Worm (Caenorhabditis elegans) whole organism, young adult: ENCODE results near the gene aak-1.

Experiments
- B0035.1 ChIP-seq: sonication (generic microtip); optimal IDR thresholded peaks from 2 replicates; lab custom pipeline; 2016; ENCODE audit warnings: missing genetic modification characterization, mild to moderate bottlenecking, missing compliant biosample characterization, missing genotype, missing genetic modification reagents
- B0261.1 ChIP-seq: sonication (generic microtip); optimal IDR thresholded peaks from 2 replicates; lab custom pipeline; 2016; ENCODE audit warnings: mild to moderate bottlenecking, missing genetic modification characterization, moderate library complexity, missing compliant biosample characterization
- D2030.7 ChIP-seq: fragments of 200-800 bp; sonication (Bioruptor generic); IDR thresholded peaks from 2 replicates; pipeline ENCODE4 v1.3.6; 2022; ENCODE audit warnings: missing genetic modification reagents, missing genetic modification characterization, missing compliant biosample characterization
- F10E7.11 ChIP-seq: sonication (generic microtip); optimal IDR thresholded peaks from 2 replicates; lab custom pipeline; 2017; ENCODE audit warnings: mild to moderate bottlenecking, missing genetic modification characterization, moderate library complexity, missing compliant biosample characterization
- F22D6.2 ChIP-seq: sonication (generic microtip); optimal IDR thresholded peaks from 2 replicates; lab custom pipeline; 2016; ENCODE audit warnings: mild to moderate bottlenecking, missing genetic modification characterization, missing compliant biosample characterization
- F23B12.7 ChIP-seq: sonication (generic microtip); optimal IDR thresholded peaks from 2 replicates; lab custom pipeline; 2017; ENCODE audit warnings: missing genetic modification characterization, mild to moderate bottlenecking, missing compliant biosample characterization, antibody characterized with exemption, moderate library complexity; ENCODE audit not compliant: insufficient read depth
- F33H1.4 ChIP-seq: fragments of 200-800 bp; sonication (Bioruptor generic); IDR thresholded peaks from 2 replicates; pipeline ENCODE4 v1.3.6; 2022; ENCODE audit warnings: missing genetic modification reagents, missing genetic modification characterization, missing compliant biosample characterization
- F55B11.4 ChIP-seq: sonication (generic microtip); optimal IDR thresholded peaks from 2 replicates; lab custom pipeline; 2016; ENCODE audit warnings: missing compliant biosample characterization, missing genetic modification characterization, borderline replicate concordance; ENCODE audit not compliant: insufficient read depth
- Y53F4B.3 ChIP-seq: fragments of 200-800 bp; sonication (Bioruptor generic); IDR thresholded peaks from 2 replicates; pipeline ENCODE4 v1.3.6; 2022; ENCODE audit warnings: missing genetic modification reagents, missing genetic modification characterization, missing compliant biosample characterization
- Y53G8AR.9 ChIP-seq: fragments of 200-800 bp; sonication (Bioruptor generic); conservative IDR thresholded peaks from 2 replicates; pipeline ENCODE4 v1.3.6; 2022; ENCODE audit warnings: missing genetic modification reagents, missing genetic modification characterization, missing compliant biosample characterization
- Y79H2A.3 ChIP-seq: fragments of 200-800 bp; sonication (Bioruptor generic); conservative IDR thresholded peaks from 2 replicates; pipeline ENCODE4 v1.3.6; 2022; ENCODE audit warnings: missing genetic modification reagents, missing genetic modification characterization, missing compliant biosample characterization
- Y95B8A.8 ChIP-seq: fragments of 200-800 bp; sonication (Bioruptor generic); IDR thresholded peaks from 2 replicates; pipeline ENCODE4 v1.3.6; 2022; ENCODE audit warnings: missing genetic modification reagents, missing genetic modification characterization, missing compliant biosample characterization
- ZK185.1 ChIP-seq: sonication (generic microtip); optimal IDR thresholded peaks from 2 replicates; lab custom pipeline; 2016; ENCODE audit warnings: mild to moderate bottlenecking, missing genetic modification characterization, missing compliant biosample characterization; ENCODE audit not compliant: poor library complexity, severe bottlenecking
- attf-3 ChIP-seq: fragments of 200-800 bp; sonication (Bioruptor generic); conservative IDR thresholded peaks from 2 replicates; pipeline ENCODE4 v1.3.6; 2022; ENCODE audit warnings: missing genetic modification reagents, missing genetic modification characterization, missing compliant biosample characterization
- attf-5 ChIP-seq: fragments of 200-800 bp; sonication (Bioruptor generic); optimal IDR thresholded peaks from 2 replicates; lab custom pipeline; 2018; ENCODE audit warnings: mild to moderate bottlenecking, missing genetic modification characterization, missing compliant biosample characterization
- cebp-1 ChIP-seq, 2 experiments: fragments of 200-800 bp in 1 of 2; sonication (Bioruptor generic) in 1 of 2; sonication (generic microtip) in 1 of 2; IDR thresholded peaks in 1 of 2; optimal IDR thresholded peaks in 1 of 2; 2 replicates each; pipeline versions ENCODE4 v1.3.6 to Lab custom; 2017 to 2022; ENCODE audit warnings: missing compliant biosample characterization in 2 of 2, missing genetic modification characterization in 2 of 2, mild to moderate bottlenecking in 1 of 2, missing genetic modification reagents in 1 of 2, moderate library complexity in 1 of 2
- die-1 ChIP-seq: sonication (generic microtip); optimal IDR thresholded peaks from 2 replicates; lab custom pipeline; 2016; ENCODE audit warnings: missing genotype, mild to moderate bottlenecking, missing genetic modification characterization, missing compliant biosample characterization
- dox-1 ChIP-seq: fragments of 200-800 bp; sonication (Bioruptor generic); IDR thresholded peaks from 2 replicates; pipeline ENCODE4 v1.3.6; 2022; ENCODE audit warnings: missing genetic modification reagents, missing genetic modification characterization, missing compliant biosample characterization
- dpl-1 ChIP-seq: fragments of 150-350 bp; optimal IDR thresholded peaks from 2 replicates; lab custom pipeline; 2014; ENCODE audit warnings: missing biosample characterization, missing genetic modification reagents, missing genetic modification characterization
- him-1 ChIP-seq: sonication (generic microtip); optimal IDR thresholded peaks from 2 replicates; lab custom pipeline; 2016; ENCODE audit warnings: missing genotype, missing genetic modification reagents, missing genetic modification characterization, missing compliant biosample characterization
- hlh-12 ChIP-seq: sonication (generic microtip); optimal IDR thresholded peaks from 2 replicates; lab custom pipeline; 2016; ENCODE audit warnings: missing genetic modification characterization, missing compliant biosample characterization
- hrde-1 ChIP-seq: sonication (generic microtip); optimal IDR thresholded peaks from 2 replicates; lab custom pipeline; 2016; ENCODE audit warnings: missing genetic modification characterization, mild to moderate bottlenecking, missing compliant biosample characterization, moderate library complexity, missing genotype, missing genetic modification reagents, borderline replicate concordance
- lag-1 ChIP-seq: fragments of 200-800 bp; sonication (Bioruptor generic); IDR thresholded peaks from 2 replicates; pipeline ENCODE4 v1.3.6; 2022; ENCODE audit warnings: missing genetic modification reagents, missing genetic modification characterization, missing compliant biosample characterization
- let-526 ChIP-seq: fragments of 200-800 bp; sonication (Bioruptor generic); IDR thresholded peaks from 2 replicates; pipeline ENCODE4 v1.3.6; 2022; ENCODE audit warnings: missing genetic modification reagents, missing genetic modification characterization, missing compliant biosample characterization
- let-607 ChIP-seq, 2 experiments: fragments of 200-800 bp in 1 of 2; sonication (Bioruptor generic) in 1 of 2; sonication (generic microtip) in 1 of 2; optimal IDR thresholded peaks; 2 replicates each; lab custom pipeline; 2016 to 2018; ENCODE audit warnings: mild to moderate bottlenecking in 2 of 2, missing compliant biosample characterization in 2 of 2, missing genetic modification characterization in 2 of 2, moderate library complexity in 2 of 2, missing genotype in 1 of 2
- lin-35 ChIP-seq, 3 experiments: fragments of 150-350 bp in 2 of 3; sonication (generic microtip) in 1 of 3; optimal IDR thresholded peaks; 2 replicates each; lab custom pipeline; 2014 to 2018; ENCODE audit warnings: missing biosample characterization in 3 of 3, missing genetic modification characterization in 3 of 3, missing genetic modification reagents in 3 of 3
- lin-54 ChIP-seq: fragments of 200-800 bp; sonication (Bioruptor generic); optimal IDR thresholded peaks from 2 replicates; lab custom pipeline; 2018; ENCODE audit warnings: mild to moderate bottlenecking, missing genetic modification characterization, missing compliant biosample characterization
- lsy-27 ChIP-seq: sonication (generic microtip); optimal IDR thresholded peaks from 2 replicates; lab custom pipeline; 2017; ENCODE audit warnings: missing genetic modification characterization, mild to moderate bottlenecking, missing compliant biosample characterization, antibody characterized with exemption, missing genotype, borderline replicate concordance; ENCODE audit not compliant: insufficient read depth
- madf-3 ChIP-seq: fragments of 200-800 bp; sonication (Bioruptor generic); IDR thresholded peaks from 2 replicates; pipeline ENCODE4 v1.3.6; 2022; ENCODE audit warnings: missing genetic modification reagents, missing genetic modification characterization, missing compliant biosample characterization
- madf-6 ChIP-seq: fragments of 200-800 bp; sonication (Bioruptor generic); IDR thresholded peaks from 2 replicates; pipeline ENCODE4 v1.3.6; 2022; ENCODE audit warnings: missing genetic modification reagents, missing genetic modification characterization, missing compliant biosample characterization
- mcd-1 ChIP-seq: fragments of 200-800 bp; sonication (Bioruptor generic); IDR thresholded peaks from 2 replicates; pipeline ENCODE4 v1.3.6; 2022; ENCODE audit warnings: missing genetic modification reagents, missing genetic modification characterization, missing compliant biosample characterization
- mes-4 ChIP-seq: sonication (generic microtip); optimal IDR thresholded peaks from 2 replicates; lab custom pipeline; 2016; ENCODE audit warnings: missing genotype, missing genetic modification characterization, missing compliant biosample characterization
- mxl-1 ChIP-seq: sonication (generic microtip); optimal IDR thresholded peaks from 2 replicates; lab custom pipeline; 2016; ENCODE audit warnings: missing genetic modification characterization, missing compliant biosample characterization
- nhr-179 ChIP-seq: sonication (generic microtip); optimal IDR thresholded peaks from 2 replicates; lab custom pipeline; 2016; ENCODE audit warnings: mild to moderate bottlenecking, missing genetic modification characterization, missing compliant biosample characterization
- pbrm-1 ChIP-seq: fragments of 200-800 bp; sonication (Bioruptor generic); IDR thresholded peaks from 2 replicates; pipeline ENCODE4 v1.3.6; 2022; ENCODE audit warnings: missing genetic modification reagents, missing genetic modification characterization, missing compliant biosample characterization
- pha-4 ChIP-seq: fragments of 150-350 bp; sonication (generic microtip); optimal IDR thresholded peaks from 2 replicates; lab custom pipeline; 2014; ENCODE audit warnings: missing biosample characterization, missing genetic modification reagents, missing genetic modification characterization
- rcor-1 ChIP-seq: fragments of 200-800 bp; sonication (Bioruptor generic); IDR thresholded peaks from 2 replicates; pipeline ENCODE4 v1.3.6; 2022; ENCODE audit warnings: missing genetic modification reagents, missing genetic modification characterization, missing compliant biosample characterization
- repo-1 ChIP-seq: sonication (generic microtip); optimal IDR thresholded peaks from 2 replicates; lab custom pipeline; 2017; ENCODE audit warnings: mild to moderate bottlenecking, missing genetic modification characterization, missing compliant biosample characterization
- sptf-2 ChIP-seq: fragments of 200-800 bp; sonication (Bioruptor generic); optimal IDR thresholded peaks from 2 replicates; lab custom pipeline; 2018; ENCODE audit warnings: mild to moderate bottlenecking, missing genetic modification characterization, missing compliant biosample characterization
- tbx-9 ChIP-seq: sonication (generic microtip); optimal IDR thresholded peaks from 2 replicates; lab custom pipeline; 2016; ENCODE audit warnings: borderline replicate concordance, missing genetic modification characterization, inconsistent platforms, missing compliant biosample characterization
- tlf-1 ChIP-seq: fragments of 200-800 bp; sonication (Bioruptor generic); optimal IDR thresholded peaks from 2 replicates; lab custom pipeline; 2018; ENCODE audit warnings: mild to moderate bottlenecking, missing genetic modification characterization, missing compliant biosample characterization
- unc-130 ChIP-seq: sonication (generic microtip); optimal IDR thresholded peaks from 2 replicates; lab custom pipeline; 2016; ENCODE audit warnings: missing genetic modification reagents, missing genetic modification characterization, missing compliant biosample characterization
- unc-62 ChIP-seq: fragments of 150-350 bp; optimal IDR thresholded peaks from 2 replicates; lab custom pipeline; 2014; ENCODE audit warnings: missing biosample characterization, missing genetic modification reagents, missing genetic modification characterization
- ztf-18 ChIP-seq: sonication (generic microtip); optimal IDR thresholded peaks from 2 replicates; lab custom pipeline; 2016; ENCODE audit warnings: missing genotype, mild to moderate bottlenecking, missing genetic modification characterization, missing compliant biosample characterization
- ztf-22 ChIP-seq: fragments of 200-800 bp; sonication (Bioruptor generic); optimal IDR thresholded peaks from 2 replicates; lab custom pipeline; 2018; ENCODE audit warnings: mild to moderate bottlenecking, missing genetic modification characterization, moderate library complexity, missing compliant biosample characterization
- ztf-3 ChIP-seq: fragments of 200-800 bp; sonication (Bioruptor generic); optimal IDR thresholded peaks from 2 replicates; lab custom pipeline; 2018; ENCODE audit warnings: mild to moderate bottlenecking, missing genetic modification characterization, missing compliant biosample characterization

aak-1 gene

ce11 chrIII:8741276-8741860 lies 19.5 kb downstream of the aak-1 start, which contains the start of gene pdhk-2 (continued):
- peak; percentile 88 for TF ChIP-seq tlf-1 (GFP tag; lab: Kevin White, UChicago)
- peak; percentile 89 for TF ChIP-seq madf-6 (GFP tag; lab: Robert Waterston, UW)
- peak; percentile 27 for TF ChIP-seq die-1
- peak; percentile 46 for TF ChIP-seq pha-4 (tag; lab: Kevin White, UChicago)
- peak; percentile 15 for TF ChIP-seq mes-4 (tag; lab: Kevin White, UChicago)
- peak; percentile 90 for TF ChIP-seq Y53G8AR.9 (GFP tag; lab: Robert Waterston, UW)
- peak; percentile 92 for TF ChIP-seq him-1 (tag; lab: Kevin White, UChicago)
- TF ChIP-seq nhr-179 (tag; lab: Kevin White, UChicago): no peak
- TF ChIP-seq lin-54 (GFP tag; lab: Kevin White, UChicago): peak; percentile 99
- TF ChIP-seq B0261.1 (tag; lab: Kevin White, UChicago): peak; percentile 18
- TF ChIP-seq attf-3: peak; percentile 81
- TF ChIP-seq hrde-1 (tag; lab: Kevin White, UChicago): no peak
- 0 out of 2 replicates have a peak, but pooled peaks have one; percentile 24 for TF ChIP-seq Y53F4B.3
- peak; percentile 82 for TF ChIP-seq F23B12.7 (tag; lab: Kevin White, UChicago)
- peak; percentile 95 for TF ChIP-seq dox-1
- TF ChIP-seq let-607 (tag; optimal IDR thresholded peaks at IDR 0.05; lab: Kevin White, UChicago): peak; percentile 39 to 71
- peak; percentile 91 for TF ChIP-seq rcor-1 (GFP tag; lab: Robert Waterston, UW)
- no peak for TF ChIP-seq F10E7.11
- TF ChIP-seq let-526 (GFP tag; lab: Robert Waterston, UW): no peak
- peak; percentile 96 for TF ChIP-seq dpl-1 (GFP tag; lab: Kevin White, UChicago)
- TF ChIP-seq sptf-2: no peak
- no peak for TF ChIP-seq tbx-9 (tag; lab: Kevin White, UChicago)
- TF ChIP-seq mxl-1 (tag; lab: Kevin White, UChicago): no peak
- TF ChIP-seq attf-5 (GFP tag; lab: Kevin White, UChicago): peak; percentile 89
- no peak for TF ChIP-seq F55B11.4 (tag; lab: Kevin White, UChicago)
- no peak for TF ChIP-seq unc-62 (GFP tag; lab: Kevin White, UChicago)
- TF ChIP-seq ztf-3 (GFP tag; lab: Kevin White, UChicago): no peak
- peak; percentile 99 for TF ChIP-seq ztf-18 (tag; lab: Kevin White, UChicago)
- 0 out of 2 replicates have a peak, but pooled peaks have one; percentile 67 for TF ChIP-seq Y95B8A.8 (GFP tag; lab: Robert Waterston, UW)
- 0 out of 2 replicates have a peak, but pooled peaks have one; percentile 45 for TF ChIP-seq Y79H2A.3 (GFP tag; lab: Robert Waterston, UW)
- no peak for TF ChIP-seq lag-1 (GFP tag; lab: Robert Waterston, UW)
- TF ChIP-seq cebp-1 (GFP tag; IDR thresholded peaks at IDR 0.05; lab: Robert Waterston, UW): peak; percentile 72; the same call in 1 of the 2 replicates
- peak; percentile 91 for TF ChIP-seq cebp-1 (tag; optimal IDR thresholded peaks at IDR 0.05; lab: Kevin White, UChicago)
- no peak for TF ChIP-seq lsy-27 (tag; lab: Kevin White, UChicago)
- TF ChIP-seq F22D6.2 (tag; lab: Kevin White, UChicago): peak; percentile 56
- TF ChIP-seq pbrm-1 (GFP tag; lab: Robert Waterston, UW): peak; percentile 89
- TF ChIP-seq lin-35 (GFP tag; optimal IDR thresholded peaks at IDR 0.05; lab: Kevin White, UChicago): peak; percentile 85 to 98 (median 89)
- peak; percentile 87 for TF ChIP-seq repo-1 (tag; lab: Kevin White, UChicago)
- TF ChIP-seq ZK185.1 (tag; lab: Kevin White, UChicago): peak; percentile 89
- no peak for TF ChIP-seq hlh-12 (tag; lab: Kevin White, UChicago)
- peak; percentile 84 for TF ChIP-seq madf-3 (GFP tag; lab: Robert Waterston, UW)
- TF ChIP-seq D2030.7 (GFP tag; lab: Robert Waterston, UW): peak; percentile 74
- peak; percentile 93 for TF ChIP-seq mcd-1
- no peak for TF ChIP-seq ztf-22 (GFP tag; lab: Kevin White, UChicago)
- TF ChIP-seq unc-130: peak; percentile 64
- TF ChIP-seq B0035.1: peak; percentile 50
- peak; percentile 78 for TF ChIP-seq F33H1.4
